Worm (Caenorhabditis elegans): ENCODE data around the gene pat-3.

pat-3 gene

ce11 chrIII:3883146-3883545, 30.8 kb downstream of the pat-3 start:
- TF ChIP-seq egl-43 (GFP tag; IDR thresholded peaks at IDR 0.05), result no peak
- TF ChIP-seq aha-1 (tag), result peak; percentile 7
- no peak for TF ChIP-seq ZK546.5 (tag; optimal IDR thresholded peaks at IDR 0.05)
- no peak for TF ChIP-seq tag-97 (GFP tag; IDR thresholded peaks at IDR 0.05)
- TF ChIP-seq T20F7.1 (GFP tag; optimal IDR thresholded peaks at IDR 0.05), result no peak
- no peak for TF ChIP-seq nhr-6 (tag; optimal IDR thresholded peaks at IDR 0.05)
- TF ChIP-seq nhr-77 (tag; optimal IDR thresholded peaks at IDR 0.05), result no peak

ce11 chrIII:3878986-3879756, 34.8 kb downstream of the pat-3 start:
- no peak for TF ChIP-seq unc-62 (GFP tag; optimal IDR thresholded peaks at IDR 0.05 in 1 of 2)
- no peak for TF ChIP-seq unc-62 (tag; optimal IDR thresholded peaks at IDR 0.05)
- TF ChIP-seq nhr-28 (tag; optimal IDR thresholded peaks at IDR 0.05), result peak; percentile 48
- peak; percentile 7 for TF ChIP-seq hlh-30 (tag; optimal IDR thresholded peaks at IDR 0.05; ENCODE audit: insufficient read depth)

- TF ChIP-seq daf-16 (GFP tag; optimal IDR thresholded peaks at IDR 0.05) (no peak), daf-16 (tag; optimal IDR thresholded peaks at IDR 0.05) (peak; percentile 3), nhr-6 (tag; optimal IDR thresholded peaks at IDR 0.05) (no peak), arid-1 (GFP tag; conservative IDR thresholded peaks at IDR 0.05) (no peak), lin-29 (GFP tag; IDR thresholded peaks at IDR 0.05) (no peak), mxl-3 (GFP tag; optimal IDR thresholded peaks at IDR 0.05) (no peak), hlh-30 (tag; optimal IDR thresholded peaks at IDR 0.05; ENCODE audit: insufficient read depth) (no peak), dve-1 (tag; optimal IDR thresholded peaks at IDR 0.05; ENCODE audit: insufficient read depth) (peak; percentile 16), tra-1 (GFP tag; IDR thresholded peaks at IDR 0.05) (no peak), sdz-12 (GFP tag; optimal IDR thresholded peaks at IDR 0.05) (no peak), unc-130 (GFP tag; optimal IDR thresholded peaks at IDR 0.05) (no peak), zip-11 (GFP tag; IDR thresholded peaks at IDR 0.05) (no peak), zag-1 (tag; optimal IDR thresholded peaks at IDR 0.05) (no peak), spr-1 (tag; optimal IDR thresholded peaks at IDR 0.05) (no peak), gei-8 (GFP tag; optimal IDR thresholded peaks at IDR 0.05) (no peak), vab-7 (GFP tag; IDR thresholded peaks at IDR 0.05) (no peak), spr-3 (GFP tag; optimal IDR thresholded peaks at IDR 0.05) (no peak), aha-1 (tag) (peak; percentile 52), fos-1 (tag; optimal IDR thresholded peaks at IDR 0.05) (no peak), dmd-8 (GFP tag; IDR thresholded peaks at IDR 0.05) (no peak), ZK337.2 (GFP tag; IDR thresholded peaks at IDR 0.05) (no peak), ama-1 (optimal IDR thresholded peaks at IDR 0.05) (no peak), zip-2 (tag; optimal IDR thresholded peaks at IDR 0.05) (no peak), nhr-48 (tag; optimal IDR thresholded peaks at IDR 0.05) (no peak), F49E8.2 (tag; optimal IDR thresholded peaks at IDR 0.05; ENCODE audit: borderline replicate concordance) (no peak), nhr-28 (tag; optimal IDR thresholded peaks at IDR 0.05) (peak; percentile 28), pqm-1 (tag; optimal IDR thresholded peaks at IDR 0.05) (peak; percentile 41), dmd-6 (GFP tag; IDR thresholded peaks at IDR 0.05) (peak; percentile 42), unc-39 (tag; optimal IDR thresholded peaks at IDR 0.05) (no peak), daf-12 (tag; optimal IDR thresholded peaks at IDR 0.05) (no peak)
Measured at ce11 chrIII:3876197-3876897, 37.6 kb downstream of the pat-3 start.
